Fruit fly (Drosophila melanogaster): ENCODE results near the gene tll.
A peak's percentile ranks its signal among the peaks of the same experiment; 100 is the strongest.

tll gene

DNA sequence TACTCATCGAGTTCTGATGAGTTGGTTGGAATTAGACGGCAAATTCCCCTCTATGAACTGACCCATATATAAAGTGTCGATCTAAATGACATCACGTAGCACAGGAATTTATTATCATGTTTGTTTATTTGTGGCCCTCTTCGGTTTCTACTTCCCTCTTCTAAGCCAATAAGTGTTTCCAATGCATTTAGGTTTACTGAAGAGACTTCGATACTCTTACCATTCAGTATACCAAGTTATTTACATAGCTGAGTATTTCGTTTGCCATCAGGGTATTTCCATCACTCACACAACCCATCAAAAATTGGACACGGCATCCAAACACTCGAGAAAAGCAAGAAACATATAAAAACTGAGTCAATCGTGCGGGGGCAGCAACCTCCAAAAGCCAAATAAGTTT lies 35.9 kb upstream of the tll start (continued):
- TF ChIP-seq p53 (GFP tag; optimal IDR thresholded peaks at IDR 0.05) = no peak
- TF ChIP-seq seq (GFP tag; IDR thresholded peaks at IDR 0.05) = no peak
- TF ChIP-seq CG2678 (tag; optimal IDR thresholded peaks at IDR 0.05) = peak; percentile 18
- TF ChIP-seq Oli (tag; optimal IDR thresholded peaks at IDR 0.05) = peak; percentile 14
- TF ChIP-seq CG2199 (GFP tag; IDR thresholded peaks at IDR 0.05) = 0 out of 3 replicates have a peak, but pooled peaks have one; percentile 40
- TF ChIP-seq luna (GFP tag; optimal IDR thresholded peaks at IDR 0.05) = no peak
- TF ChIP-seq CG1603 (tag; optimal IDR thresholded peaks at IDR 0.05) = peak; percentile 14

DNA sequence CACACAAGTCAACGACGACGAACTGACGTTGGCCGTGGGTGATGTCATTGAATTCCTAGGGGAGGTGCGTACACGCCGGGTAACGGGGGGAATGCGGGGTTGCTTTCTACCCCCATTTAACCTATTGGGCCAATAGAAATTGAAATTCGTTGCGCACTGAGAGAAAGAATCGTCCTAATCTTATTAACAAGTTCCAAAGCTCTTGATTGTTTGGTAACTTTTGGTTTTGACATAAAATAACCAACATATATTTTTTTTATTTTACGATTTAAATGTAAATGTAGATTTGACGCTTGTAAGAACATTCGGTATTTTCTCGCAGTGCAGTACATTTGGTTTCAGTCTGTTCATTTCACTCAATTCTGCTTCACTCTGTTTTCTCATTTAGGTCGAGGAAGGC lies 34.9 kb upstream of the tll start:
- TF ChIP-seq CTCF (GFP tag; optimal IDR thresholded peaks at IDR 0.05) (peak; percentile 11), CG7987 (GFP tag; optimal IDR thresholded peaks at IDR 0.05) (no peak), CG11093 (GFP tag; IDR thresholded peaks at IDR 0.05) (0 out of 3 replicates have a peak, but pooled peaks have one; percentile 12), CG4820 (GFP tag; optimal IDR thresholded peaks at IDR 0.05) (peak; percentile 77), CG3995 (GFP tag; optimal IDR thresholded peaks at IDR 0.05) (no peak), Ets65A (GFP tag) (peak; percentile 93), pan (optimal IDR thresholded peaks at IDR 0.05) (no peak), pan (GFP tag; optimal IDR thresholded peaks at IDR 0.05 in 1 of 2, IDR thresholded peaks at IDR 0.05 in 1 of 2) (peak in 1 of 2 experiments; percentile 70), esg (GFP tag; conservative IDR thresholded peaks at IDR 0.05) (peak; percentile 82), fd96Cb (tag; optimal IDR thresholded peaks at IDR 0.05) (peak; percentile 85), Hr51 (GFP tag; optimal IDR thresholded peaks at IDR 0.05) (peak; percentile 61 to 91), Antp (GFP tag; optimal IDR thresholded peaks at IDR 0.05) (peak; percentile 62), CG11695 (GFP tag; IDR thresholded peaks at IDR 0.05) (peak; percentile 79), nau (GFP tag; optimal IDR thresholded peaks at IDR 0.05) (peak; percentile 46), Pdp1 (GFP tag; optimal IDR thresholded peaks at IDR 0.05) (peak; percentile 80 to 84), az2 (GFP tag; optimal IDR thresholded peaks at IDR 0.05) (peak; percentile 91), gsb-n (tag; optimal IDR thresholded peaks at IDR 0.05) (peak; percentile 92), CG11456 (GFP tag; IDR thresholded peaks at IDR 0.05) (peak; percentile 57; the same call in 2 of the 3 replicates), amos (GFP tag; IDR thresholded peaks at IDR 0.05; ENCODE audit: partially characterized antibody) (no peak), maf-S (GFP tag; optimal IDR thresholded peaks at IDR 0.05) (peak; percentile 62), NK7.1 (GFP tag; optimal IDR thresholded peaks at IDR 0.05) (peak; percentile 76), gce (GFP tag; IDR thresholded peaks at IDR 0.05) (peak; percentile 48; the same call in 1 of the 3 replicates), aop (GFP tag; IDR thresholded peaks at IDR 0.05) (no peak), Side (GFP tag; optimal IDR thresholded peaks at IDR 0.05) (peak; percentile 67), CG10462 (GFP tag; optimal IDR thresholded peaks at IDR 0.05) (peak; percentile 85), lola (GFP tag; optimal IDR thresholded peaks at IDR 0.05) (peak in 1 of 3 experiments; percentile 86), CG6813 (GFP tag; optimal IDR thresholded peaks at IDR 0.05) (peak; percentile 85), Trl (optimal IDR thresholded peaks at IDR 0.05) (no peak), Trl (GFP tag; optimal IDR thresholded peaks at IDR 0.05) (peak; percentile 76), CG9817 (tag; optimal IDR thresholded peaks at IDR 0.05) (peak; percentile 80), unpg (GFP tag; optimal IDR thresholded peaks at IDR 0.05) (peak; percentile 92), bowl (GFP tag; IDR thresholded peaks at IDR 0.05) (0 out of 2 replicates have a peak, but pooled peaks have one; percentile 30), Jarid2 (GFP tag; optimal IDR thresholded peaks at IDR 0.05) (peak; percentile 57), CG10654 (GFP tag; optimal IDR thresholded peaks at IDR 0.05) (peak; percentile 75), CG6683 (GFP tag; optimal IDR thresholded peaks at IDR 0.05) (peak; percentile 69), fd102C (GFP tag; optimal IDR thresholded peaks at IDR 0.05) (no peak), jumu (GFP tag; optimal IDR thresholded peaks at IDR 0.05) (peak; percentile 74), CG14014 (GFP tag; IDR thresholded peaks at IDR 0.05) (peak; percentile 79), mirr (GFP tag; optimal IDR thresholded peaks at IDR 0.05) (no peak), zfh1 (GFP tag; IDR thresholded peaks at IDR 0.05) (peak; percentile 79), NFAT (GFP tag; IDR thresholded peaks at IDR 0.05) (no peak), CG10147 (GFP tag; optimal IDR thresholded peaks at IDR 0.05) (peak; percentile 59), CG1602 (GFP tag; optimal IDR thresholded peaks at IDR 0.05) (peak; percentile 83)
